Fruit fly (Drosophila melanogaster) whole organism, adult: ENCODE results near the gene HP1D3csd.

ENCODE experiments used
- CG11617 ChIP-seq: fragments of 200-800 bp; sonication (Bioruptor generic); optimal IDR thresholded peaks from 2 replicates; lab custom pipeline; 2017; ENCODE audit warnings: mild to moderate bottlenecking, missing biosample characterization, missing genetic modification reagents, missing genetic modification characterization
- CG12768 ChIP-seq: fragments of 200-800 bp; sonication (Bioruptor generic); optimal IDR thresholded peaks from 2 replicates; lab custom pipeline; 2017; ENCODE audit warnings: missing biosample characterization, missing genetic modification characterization, mild to moderate bottlenecking, moderate library complexity, missing genetic modification reagents
- CG14711 ChIP-seq: fragments of 200-800 bp; sonication (Bioruptor generic); optimal IDR thresholded peaks from 2 replicates; lab custom pipeline; 2018; ENCODE audit warnings: missing biosample characterization, mild to moderate bottlenecking, missing genetic modification characterization, moderate library complexity
- CG1620 ChIP-seq: fragments of 200-800 bp; sonication (Bioruptor generic); optimal IDR thresholded peaks from 2 replicates; lab custom pipeline; 2016; ENCODE audit warnings: missing biosample characterization, missing genetic modification characterization
- CG33017 ChIP-seq: fragments of 200-800 bp; sonication (Bioruptor generic); optimal IDR thresholded peaks from 2 replicates; lab custom pipeline; 2018; ENCODE audit warnings: missing biosample characterization, mild to moderate bottlenecking, missing genetic modification characterization, moderate library complexity
- CG5204 ChIP-seq: fragments of 200-800 bp; sonication (Bioruptor generic); optimal IDR thresholded peaks from 2 replicates; lab custom pipeline; 2016; ENCODE audit warnings: missing biosample characterization, missing genetic modification characterization
- CG7045 ChIP-seq: fragments of 200-800 bp; sonication (Bioruptor generic); optimal IDR thresholded peaks from 2 replicates; lab custom pipeline; 2017; ENCODE audit warnings: missing biosample characterization, mild to moderate bottlenecking, missing genetic modification characterization
- CG7101 ChIP-seq: fragments of 200-800 bp; sonication (Bioruptor generic); optimal IDR thresholded peaks from 2 replicates; lab custom pipeline; 2018; ENCODE audit warnings: missing biosample characterization, mild to moderate bottlenecking, missing genetic modification characterization, moderate library complexity
- Clk ChIP-seq: fragments of 200-800 bp; sonication (Bioruptor generic); optimal IDR thresholded peaks from 2 replicates; lab custom pipeline; 2017; ENCODE audit warnings: missing biosample characterization, missing genetic modification characterization
- Crg-1 ChIP-seq: fragments of 200-800 bp; sonication (Bioruptor generic); optimal IDR thresholded peaks from 2 replicates; lab custom pipeline; 2016; ENCODE audit warnings: missing biosample characterization, missing genetic modification characterization
- Hr96 ChIP-seq: fragments of 200-800 bp; sonication (Bioruptor generic); optimal IDR thresholded peaks from 2 replicates; lab custom pipeline; 2016; ENCODE audit warnings: missing biosample characterization, missing genetic modification characterization
- Mnt ChIP-seq: fragments of 200-800 bp; sonication (Bioruptor generic); optimal IDR thresholded peaks from 2 replicates; lab custom pipeline; 2016; ENCODE audit warnings: missing biosample characterization, mild to moderate bottlenecking, missing genetic modification characterization
- bab1 ChIP-seq: fragments of 200-800 bp; sonication (Bioruptor generic); optimal IDR thresholded peaks from 3 replicates; lab custom pipeline; 2019; ENCODE audit warnings: missing biosample characterization, mild to moderate bottlenecking, missing genetic modification characterization, moderate library complexity
- cic ChIP-seq: fragments of 200-800 bp; sonication (Bioruptor generic); optimal IDR thresholded peaks from 2 replicates; lab custom pipeline; 2017; ENCODE audit warnings: missing biosample characterization, mild to moderate bottlenecking, missing genetic modification characterization, moderate library complexity
- cnc ChIP-seq, 2 experiments: fragments of >200 bp; optimal IDR thresholded peaks; 2 replicates each; lab custom pipeline; 2017
- kay ChIP-seq: fragments of 200-800 bp; sonication (Bioruptor generic); peaks from one replicate; lab custom pipeline; 2016; ENCODE audit warnings: missing biosample characterization, missing genetic modification characterization, borderline replicate concordance
- ovo ChIP-seq: fragments of 200-800 bp; sonication (Bioruptor generic); optimal IDR thresholded peaks from 2 replicates; lab custom pipeline; 2016; ENCODE audit warnings: missing biosample characterization, missing genetic modification characterization
- pad ChIP-seq: fragments of 200-800 bp; sonication (Bioruptor generic); optimal IDR thresholded peaks from 3 replicates; lab custom pipeline; 2017; ENCODE audit warnings: missing biosample characterization, missing genetic modification characterization, mild to moderate bottlenecking, moderate library complexity, missing genetic modification reagents
- tj ChIP-seq: fragments of 200-800 bp; sonication (Bioruptor generic); optimal IDR thresholded peaks from 3 replicates; lab custom pipeline; 2017; ENCODE audit warnings: missing biosample characterization, mild to moderate bottlenecking, missing genetic modification characterization, moderate library complexity
- toe ChIP-seq: fragments of 200-800 bp; sonication (Bioruptor generic); optimal IDR thresholded peaks from 2 replicates; lab custom pipeline; 2016; ENCODE audit warnings: missing biosample characterization, missing genetic modification characterization

The HP1D3csd gene

DNA sequence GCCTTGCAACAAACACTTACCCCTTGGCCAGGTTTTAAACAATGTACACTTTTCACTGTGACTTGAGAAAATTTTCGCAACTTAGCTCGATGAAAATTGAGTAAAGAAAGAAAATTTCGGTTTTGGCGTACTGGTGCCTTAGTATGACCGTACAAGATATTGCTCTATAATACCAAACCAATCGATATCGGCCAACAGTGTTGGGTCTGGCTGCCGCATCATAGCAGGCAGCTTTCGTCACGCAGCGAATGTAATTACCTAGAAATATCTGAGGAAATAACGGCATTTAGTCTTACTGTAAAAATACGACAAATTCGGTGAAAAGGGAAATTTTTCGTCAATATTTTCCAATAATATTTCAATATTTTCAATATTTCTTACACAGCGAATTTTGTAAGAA lies 18.0 kb downstream of the HP1D3csd start, which contains the start of gene Ulp1:
Gene Ulp1 (minus strand): TSS at position 174 of the 400 bp plus-strand sequence.
- TF ChIP-seq CG7045 (no peak), pad (GFP tag; lab: Kevin White, UChicago) (peak; percentile 18), Crg-1 (GFP tag; lab: Kevin White, UChicago) (peak; percentile 5), bab1 (GFP tag; lab: Kevin White, UChicago) (peak; percentile 61), ovo (GFP tag; lab: Kevin White, UChicago) (peak; percentile 77), CG11617 (no peak), tj (GFP tag; lab: Kevin White, UChicago) (peak; percentile 31), kay (GFP tag; lab: Kevin White, UChicago) (no peak), CG5204 (GFP tag; lab: Kevin White, UChicago) (no peak), Clk (GFP tag; lab: Kevin White, UChicago) (no peak), Mnt (GFP tag; lab: Kevin White, UChicago) (peak; percentile 4), CG1620 (GFP tag; lab: Kevin White, UChicago) (peak; percentile 48)

DNA sequence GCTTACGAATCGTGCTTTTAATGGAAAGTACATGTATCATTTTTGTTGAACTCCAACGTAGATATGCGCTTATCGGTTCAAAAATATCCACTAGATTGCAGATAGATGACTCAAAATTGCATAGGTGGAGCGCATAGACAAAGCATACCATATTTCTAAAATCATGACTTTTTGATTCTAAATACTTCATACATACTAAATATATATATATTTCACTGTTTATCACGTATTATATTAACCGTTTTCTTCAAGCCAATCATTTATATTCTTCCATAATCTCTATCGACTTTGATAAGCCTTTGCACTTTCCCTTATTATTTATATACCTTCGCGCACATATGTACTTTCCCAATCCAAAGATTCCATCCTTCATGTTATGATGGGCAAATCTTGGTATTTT lies 22.0 kb downstream of the HP1D3csd start, which contains the start of gene CG14195:
Gene CG14195 (minus strand): TSS at position 101 of the 400 bp plus-strand sequence.
- TF ChIP-seq Clk (GFP tag; lab: Kevin White, UChicago) (no peak), CG5204 (GFP tag; lab: Kevin White, UChicago) (no peak), CG11617 (no peak), CG12768 (GFP tag; lab: Kevin White, UChicago) (no peak), CG33017 (tag; lab: Kevin White, UChicago) (no peak), toe (GFP tag; lab: Kevin White, UChicago) (no peak), cnc (optimal IDR thresholded peaks at IDR 0.05; lab: Kevin White, UChicago) (no peak), cic (no peak), bab1 (GFP tag; lab: Kevin White, UChicago) (no peak)

DNA sequence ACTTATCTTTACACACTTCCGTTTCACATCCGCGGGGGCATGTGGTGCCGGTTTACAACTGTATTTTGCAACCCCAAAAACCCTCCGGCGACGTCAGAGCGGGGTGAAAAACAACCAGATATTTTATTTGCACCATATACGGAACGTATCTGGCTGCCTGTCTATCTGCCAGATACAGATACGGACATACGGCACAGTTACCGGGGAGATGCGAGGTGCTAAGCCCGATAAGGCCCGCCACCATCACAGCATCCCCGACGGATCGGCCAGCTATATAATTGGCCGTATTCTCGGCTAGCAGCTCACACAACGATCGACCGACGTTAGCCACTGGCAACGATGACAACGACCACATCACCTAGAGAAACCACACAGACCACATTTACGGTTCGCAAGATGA lies 22.9 kb downstream of the HP1D3csd start, which contains the start of gene Mur18B:
Gene Mur18B (plus strand): TSS at position 301 of the 400 bp plus-strand sequence.
- TF ChIP-seq CG33017 (tag; lab: Kevin White, UChicago), result no peak
- TF ChIP-seq Mnt (GFP tag; lab: Kevin White, UChicago), result no peak
- no peak for TF ChIP-seq cic
- no peak for TF ChIP-seq CG1620 (GFP tag; lab: Kevin White, UChicago)
- no peak for TF ChIP-seq tj (GFP tag; lab: Kevin White, UChicago)
- TF ChIP-seq CG11617, result no peak
- TF ChIP-seq CG12768 (GFP tag; lab: Kevin White, UChicago), result no peak

DNA sequence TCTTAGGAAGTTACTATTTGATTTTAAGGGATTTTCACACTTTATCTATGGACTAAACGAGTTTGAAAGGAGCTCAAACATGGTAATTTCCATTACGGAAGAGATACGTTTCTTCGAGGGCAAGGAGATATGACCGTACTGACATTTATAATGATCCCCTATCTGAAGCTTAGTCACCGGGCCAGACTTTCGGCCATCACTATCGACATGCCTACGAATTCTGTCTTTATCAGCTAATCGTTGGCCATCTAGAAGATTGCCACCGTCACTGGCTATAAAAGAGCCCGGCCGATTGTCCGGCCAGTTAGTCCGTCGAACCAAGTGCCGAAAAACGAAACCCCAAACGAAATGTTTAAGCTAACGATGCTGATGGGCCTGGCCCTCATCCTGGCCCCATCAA lies 25.2 kb downstream of the HP1D3csd start, which contains the start of gene Muc18B:
Gene Muc18B (plus strand): TSS at position 301 of the 400 bp plus-strand sequence.
- TF ChIP-seq pad (GFP tag; lab: Kevin White, UChicago) (no peak), kay (GFP tag; lab: Kevin White, UChicago) (no peak), bab1 (GFP tag; lab: Kevin White, UChicago) (no peak), tj (GFP tag; lab: Kevin White, UChicago) (no peak), CG7101 (no peak), Crg-1 (GFP tag; lab: Kevin White, UChicago) (no peak), CG7045 (no peak), Mnt (GFP tag; lab: Kevin White, UChicago) (no peak), cic (no peak), Clk (GFP tag; lab: Kevin White, UChicago) (no peak), CG14711 (tag; lab: Kevin White, UChicago) (no peak), cnc (optimal IDR thresholded peaks at IDR 0.05; lab: Kevin White, UChicago) (no peak), toe (GFP tag; lab: Kevin White, UChicago) (no peak), ovo (GFP tag; lab: Kevin White, UChicago) (no peak), CG11617 (no peak)

DNA sequence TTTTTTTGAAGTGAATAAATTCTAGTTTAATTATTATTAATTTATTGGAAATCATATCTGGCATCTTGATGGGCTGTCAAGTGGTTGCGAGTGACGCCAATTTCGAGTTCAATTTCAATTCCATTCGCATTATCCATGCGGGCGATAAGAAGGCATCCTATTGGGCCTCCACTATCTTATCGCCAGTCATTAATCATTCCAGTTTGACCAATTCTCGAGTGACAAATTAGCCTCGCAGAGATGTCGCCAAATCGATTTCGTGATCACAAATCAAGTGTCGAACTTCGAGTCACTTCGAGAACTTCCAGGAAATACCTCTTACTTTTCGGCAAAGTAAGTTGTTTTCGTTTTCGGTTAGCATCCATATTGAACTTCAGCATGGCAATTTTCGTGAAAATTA lies 26.7 kb downstream of the HP1D3csd start:
- TF ChIP-seq Clk (GFP tag; lab: Kevin White, UChicago) (no peak), CG5204 (GFP tag; lab: Kevin White, UChicago) (no peak), CG11617 (no peak), Hr96 (no peak), CG7045 (no peak), pad (GFP tag; lab: Kevin White, UChicago) (no peak), ovo (GFP tag; lab: Kevin White, UChicago) (no peak)

DNA sequence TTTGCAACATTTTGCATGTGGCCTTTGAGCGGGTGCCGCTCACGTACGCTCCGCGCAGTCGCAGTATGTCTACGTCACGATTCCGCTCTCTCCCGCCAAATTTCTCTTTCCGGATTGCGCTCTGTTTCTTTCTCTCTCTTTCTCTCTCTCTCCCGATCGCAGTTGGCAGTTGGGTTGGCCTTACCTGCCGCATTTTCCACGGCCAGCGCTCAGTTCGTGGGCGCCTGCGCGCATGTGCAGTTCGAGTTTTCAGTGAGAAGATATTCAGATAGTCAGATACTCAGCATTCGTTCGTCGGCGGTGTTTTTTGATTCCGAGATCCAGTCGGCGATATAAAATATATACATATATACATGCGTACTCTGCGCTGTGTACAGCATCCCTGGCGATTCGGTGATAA lies 30.4 kb downstream of the HP1D3csd start, which contains the start of gene CG7884:
Gene CG7884 (plus strand): TSS at position 208 of the 400 bp plus-strand sequence.
- TF ChIP-seq cnc (optimal IDR thresholded peaks at IDR 0.05; lab: Kevin White, UChicago), result no peak
- no peak for TF ChIP-seq CG12768 (GFP tag; lab: Kevin White, UChicago)
- TF ChIP-seq CG33017 (tag; lab: Kevin White, UChicago), result no peak
- TF ChIP-seq tj (GFP tag; lab: Kevin White, UChicago), result no peak
- no peak for TF ChIP-seq CG7101
- no peak for TF ChIP-seq CG11617
- no peak for TF ChIP-seq pad (GFP tag; lab: Kevin White, UChicago)
- no peak for TF ChIP-seq CG7045
- no peak for TF ChIP-seq CG5204 (GFP tag; lab: Kevin White, UChicago)
- TF ChIP-seq toe (GFP tag; lab: Kevin White, UChicago), result no peak
- TF ChIP-seq bab1 (GFP tag; lab: Kevin White, UChicago), result no peak
- TF ChIP-seq ovo (GFP tag; lab: Kevin White, UChicago), result no peak
- TF ChIP-seq CG14711 (tag; lab: Kevin White, UChicago), result no peak
